Worm (Caenorhabditis elegans) whole organism, young adult: ENCODE measurements around the gene pat-12.

Experiments used
- F49E8.2 ChIP-seq: sonication (generic microtip); optimal IDR thresholded peaks from 3 replicates; lab custom pipeline; 2017; ENCODE audit warnings: missing genetic modification characterization, mild to moderate bottlenecking, missing compliant biosample characterization, antibody characterized with exemption, moderate library complexity; ENCODE audit not compliant: insufficient read depth
- die-1 ChIP-seq: sonication (generic microtip); optimal IDR thresholded peaks from 2 replicates; lab custom pipeline; 2016; ENCODE audit warnings: missing genotype, mild to moderate bottlenecking, missing genetic modification characterization, missing compliant biosample characterization
- madf-6 ChIP-seq: fragments of 200-800 bp; sonication (Bioruptor generic); IDR thresholded peaks from 2 replicates; pipeline ENCODE4 v1.3.6; 2022; ENCODE audit warnings: missing genetic modification reagents, missing genetic modification characterization, missing compliant biosample characterization
- tbx-9 ChIP-seq: sonication (generic microtip); optimal IDR thresholded peaks from 2 replicates; lab custom pipeline; 2016; ENCODE audit warnings: borderline replicate concordance, missing genetic modification characterization, inconsistent platforms, missing compliant biosample characterization
- unc-62 ChIP-seq: fragments of 150-350 bp; optimal IDR thresholded peaks from 2 replicates; lab custom pipeline; 2014; ENCODE audit warnings: missing biosample characterization, missing genetic modification reagents, missing genetic modification characterization
- xnd-1 ChIP-seq: sonication (generic microtip); optimal IDR thresholded peaks from 2 replicates; lab custom pipeline; 2016; ENCODE audit warnings: missing genotype, missing genetic modification reagents, missing genetic modification characterization, missing compliant biosample characterization
- ztf-28 ChIP-seq: fragments of 200-800 bp; sonication (Bioruptor generic); IDR thresholded peaks from 2 replicates; pipeline ENCODE4 v1.3.6; 2022; ENCODE audit warnings: missing genetic modification reagents, missing genetic modification characterization, missing compliant biosample characterization

- TF ChIP-seq tbx-9 (tag; lab: Kevin White, UChicago), result no peak
- no peak for TF ChIP-seq ztf-28 (GFP tag; lab: Robert Waterston, UW)
- no peak for TF ChIP-seq F49E8.2
- TF ChIP-seq unc-62 (GFP tag; lab: Kevin White, UChicago), result no peak
- TF ChIP-seq die-1, result no peak
- no peak for TF ChIP-seq madf-6
- no peak for TF ChIP-seq xnd-1
Observed at ce11 chrIII:724819-725218, 27.4 kb downstream of the pat-12 start, which contains the start of gene flp-24.
